Fruit fly (Drosophila melanogaster) Kc167 (cell line): ENCODE results near the gene CG11714.

ENCODE experiments used
- insv ChIP-seq: fragments of >200 bp; optimal IDR thresholded peaks from 3 replicates; lab custom pipeline; 2018; ENCODE audit warnings: missing external identifiers
- psq ChIP-seq: fragments of >200 bp; optimal IDR thresholded peaks from 2 replicates; lab custom pipeline; 2017; ENCODE audit warnings: missing external identifiers

DNA sequence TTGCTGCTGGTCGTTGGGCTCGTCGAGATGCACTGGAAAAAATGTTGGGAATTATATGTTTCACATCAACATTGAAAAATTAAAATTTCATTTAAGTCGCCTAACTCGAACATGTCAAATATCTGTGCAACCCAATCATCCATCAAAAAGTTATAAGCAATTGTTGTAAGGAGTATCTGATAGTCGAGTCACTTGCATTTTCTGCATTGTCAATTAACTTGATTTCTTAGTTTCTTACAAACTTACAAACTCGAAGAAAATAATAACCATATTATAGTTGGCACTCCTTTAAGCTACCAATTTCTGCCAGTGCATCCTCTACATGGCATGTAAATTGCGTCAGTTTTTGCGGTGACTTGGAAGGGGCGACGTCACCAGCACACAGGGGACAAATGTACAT, 39.4 kb downstream of the CG11714 start:
- TF ChIP-seq psq (lab: Kevin White, UChicago): no peak
- no peak for TF ChIP-seq insv (lab: Kevin White, UChicago)
